Fruit fly (Drosophila melanogaster) whole organism, wandering third instar larva: ENCODE measurements around the gene Ir68a.

Experiments
- CG32264 ChIP-seq: fragments of 200-800 bp; sonication (Bioruptor generic); optimal IDR thresholded peaks from 2 replicates; lab custom pipeline; 2016; ENCODE audit warnings: missing biosample characterization, missing genetic modification characterization
- CG9705 ChIP-seq: fragments of 200-800 bp; sonication (Bioruptor generic); optimal IDR thresholded peaks from 2 replicates; lab custom pipeline; 2018; ENCODE audit warnings: missing biosample characterization, mild to moderate bottlenecking, missing genetic modification characterization
- Dif ChIP-seq: fragments of 200-275, 200-300 bp; sonication (Bioruptor generic); optimal IDR thresholded peaks from 2 replicates; lab custom pipeline; 2018; ENCODE audit warnings: missing biosample characterization, missing genetic modification characterization; ENCODE audit not compliant: partially characterized antibody
- GATAd ChIP-seq: sonication (Bioruptor generic); optimal IDR thresholded peaks from 2 replicates; lab custom pipeline; 2016; ENCODE audit warnings: missing biosample characterization, missing genetic modification characterization
- HLH106 ChIP-seq: fragments of 200-800 bp; optimal IDR thresholded peaks from 3 replicates; lab custom pipeline; 2019; ENCODE audit warnings: missing biosample characterization, mild to moderate bottlenecking, missing genetic modification characterization, moderate library complexity
- Hnf4 ChIP-seq: fragments of 200-800 bp; sonication (Bioruptor generic); optimal IDR thresholded peaks from 2 replicates; lab custom pipeline; 2016; ENCODE audit warnings: missing biosample characterization, mild to moderate bottlenecking, missing genetic modification characterization
- Hr83 ChIP-seq: fragments of 200-300 bp; sonication (Bioruptor generic); optimal IDR thresholded peaks from 2 replicates; lab custom pipeline; 2016; ENCODE audit warnings: missing biosample characterization, mild to moderate bottlenecking, missing genetic modification characterization, moderate library complexity; ENCODE audit not compliant: poor library complexity, severe bottlenecking
- Jra ChIP-seq: sonication (Bioruptor generic); optimal IDR thresholded peaks from 2 replicates; lab custom pipeline; 2016; ENCODE audit warnings: missing biosample characterization, missing genetic modification characterization
- Mio ChIP-seq: sonication (Bioruptor generic); optimal IDR thresholded peaks from 2 replicates; lab custom pipeline; 2016; ENCODE audit warnings: missing biosample characterization, missing genetic modification characterization
- OdsH ChIP-seq: fragments of 200-800 bp; sonication (Bioruptor generic); optimal IDR thresholded peaks from 2 replicates; lab custom pipeline; 2016; ENCODE audit warnings: missing biosample characterization, mild to moderate bottlenecking, missing genetic modification characterization
- Rel ChIP-seq, 2 experiments: fragments of 200-800 bp; sonication (Bioruptor generic) in 1 of 2; optimal IDR thresholded peaks; 2 replicates in 1 of 2; 3 replicates in 1 of 2; lab custom pipeline; 2016 to 2019; ENCODE audit warnings: mild to moderate bottlenecking in 2 of 2, missing biosample characterization in 2 of 2, missing genetic modification characterization in 2 of 2, moderate library complexity in 1 of 2
- Sp1 ChIP-seq: fragments of 200-800 bp; sonication (Bioruptor generic); optimal IDR thresholded peaks from 3 replicates; lab custom pipeline; 2019; ENCODE audit warnings: missing biosample characterization, mild to moderate bottlenecking, missing genetic modification characterization, moderate library complexity
- Vsx2 ChIP-seq: fragments of 200-300, 225-300 bp; sonication (Bioruptor generic); optimal IDR thresholded peaks from 2 replicates; lab custom pipeline; 2018; ENCODE audit warnings: missing biosample characterization, missing genetic modification characterization; ENCODE audit not compliant: partially characterized antibody
- br ChIP-seq: fragments of 200-800 bp; sonication (Bioruptor generic); optimal IDR thresholded peaks from 2 replicates; lab custom pipeline; 2016; ENCODE audit warnings: missing biosample characterization, missing genetic modification characterization
- brk ChIP-seq: fragments of 200-800 bp; sonication (Bioruptor generic); optimal IDR thresholded peaks from 2 replicates; lab custom pipeline; 2016; ENCODE audit warnings: missing biosample characterization, mild to moderate bottlenecking, missing genetic modification characterization
- dl ChIP-seq, 2 experiments: fragments of 175-275, 200-275 bp in 1 of 2; fragments of 200-275 bp in 1 of 2; sonication (Bioruptor generic); optimal IDR thresholded peaks; lab custom pipeline; 2018; ENCODE audit warnings: mild to moderate bottlenecking in 2 of 2, missing biosample characterization in 2 of 2, missing genetic modification characterization in 2 of 2, moderate library complexity in 2 of 2; ENCODE audit not compliant: partially characterized antibody in 2 of 2, insufficient read depth in 1 of 2
- foxo ChIP-seq, 2 experiments: fragments of 200-800 bp; sonication (Bioruptor generic); optimal IDR thresholded peaks; 2 replicates in 1 of 2; 3 replicates in 1 of 2; lab custom pipeline; 2016 to 2017; ENCODE audit warnings: missing biosample characterization in 2 of 2, missing genetic modification characterization in 2 of 2
- h ChIP-seq: fragments of 200-800 bp; sonication (Bioruptor generic); optimal IDR thresholded peaks from 3 replicates; lab custom pipeline; 2016; ENCODE audit warnings: missing biosample characterization, mild to moderate bottlenecking, missing genetic modification characterization
- jim ChIP-seq: fragments of 175-275, 200-325 bp; sonication (Bioruptor generic); optimal IDR thresholded peaks from 2 replicates; lab custom pipeline; 2016; ENCODE audit warnings: missing biosample characterization, mild to moderate bottlenecking, missing genetic modification characterization
- lola ChIP-seq: fragments of >200 bp; optimal IDR thresholded peaks from 2 replicates; lab custom pipeline; 2017; ENCODE audit warnings: missing biosample characterization, missing genetic modification characterization
- pan ChIP-seq: fragments of >200 bp; optimal IDR thresholded peaks from 2 replicates; lab custom pipeline; 2017
- rgr ChIP-seq: fragments of 200-800 bp; sonication (Bioruptor generic); optimal IDR thresholded peaks from 3 replicates; lab custom pipeline; 2016; ENCODE audit warnings: missing biosample characterization, mild to moderate bottlenecking, missing genetic modification characterization
- sv ChIP-seq: fragments of 200-800 bp; sonication (Bioruptor generic); optimal IDR thresholded peaks from 3 replicates; lab custom pipeline; 2016; ENCODE audit warnings: missing biosample characterization, missing genetic modification characterization
- tai ChIP-seq: sonication (Bioruptor generic); optimal IDR thresholded peaks from 2 replicates; lab custom pipeline; 2016; ENCODE audit warnings: missing biosample characterization, missing genetic modification characterization
- usp ChIP-seq: fragments of >200 bp; optimal IDR thresholded peaks from 2 replicates; lab custom pipeline; 2017; ENCODE audit warnings: missing biosample characterization, missing genetic modification characterization
- woc ChIP-seq: sonication (Bioruptor generic); optimal IDR thresholded peaks from 2 replicates; lab custom pipeline; 2016; ENCODE audit warnings: missing biosample characterization, mild to moderate bottlenecking, missing genetic modification characterization

Gene Ir68a

dm6 chr3L:11239191-11239641 lies 3.2 kb upstream of the Ir68a start (continued):
- TF ChIP-seq lola (GFP tag; lab: Kevin White, UChicago) (no peak), rgr (GFP tag; lab: Kevin White, UChicago) (peak; percentile 18), jim (GFP tag; lab: Kevin White, UChicago) (no peak), HLH106 (tag; lab: Kevin White, UChicago) (no peak), tai (peak; percentile 9), CG9705 (no peak), Sp1 (GFP tag; lab: Kevin White, UChicago) (no peak), Hnf4 (GFP tag; lab: Kevin White, UChicago) (no peak), h (peak; percentile 49), pan (no peak), Dif (GFP tag; lab: Kevin White, UChicago) (no peak)
- TF ChIP-seq, all 38 proteins: peak for 8

- TF ChIP-seq Dif (GFP tag; lab: Kevin White, UChicago): peak; percentile 40
- TF ChIP-seq Hr83 (GFP tag; lab: Kevin White, UChicago): no peak
- TF ChIP-seq Rel (GFP tag; optimal IDR thresholded peaks at IDR 0.05; lab: Kevin White, UChicago): no peak
- TF ChIP-seq Rel (tag; optimal IDR thresholded peaks at IDR 0.05; lab: Kevin White, UChicago): no peak
- peak; percentile 25 for TF ChIP-seq woc (GFP tag; lab: Kevin White, UChicago)
- TF ChIP-seq HLH106 (tag; lab: Kevin White, UChicago): peak; percentile 31
- no peak for TF ChIP-seq jim (GFP tag; lab: Kevin White, UChicago)
- TF ChIP-seq GATAd: no peak
- TF ChIP-seq CG32264 (GFP tag; lab: Kevin White, UChicago): no peak
- no peak for TF ChIP-seq usp
Observed at dm6 chr3L:11237127-11237759, 1.2 kb upstream of the Ir68a start.

- TF ChIP-seq dl (GFP tag; optimal IDR thresholded peaks at IDR 0.05; lab: Kevin White, UChicago; ENCODE audit: insufficient read depth in 1 of 2, partially characterized antibody in 2 of 2) (no peak), tai (peak; percentile 12), CG9705 (no peak), h (peak; percentile 3), brk (GFP tag; lab: Kevin White, UChicago) (peak; percentile 55), Rel (GFP tag; optimal IDR thresholded peaks at IDR 0.05; lab: Kevin White, UChicago) (no peak), Rel (tag; optimal IDR thresholded peaks at IDR 0.05; lab: Kevin White, UChicago) (peak; percentile 27)
Observed at dm6 chr3L:11233547-11233946, 2.5 kb downstream of the Ir68a start.

dm6 chr3L:11227708-11228107 lies 8.3 kb downstream of the Ir68a start:
- TF ChIP-seq GATAd (no peak), Jra (GFP tag; lab: Kevin White, UChicago) (no peak), Vsx2 (no peak), pan (no peak), Sp1 (GFP tag; lab: Kevin White, UChicago) (no peak)

- TF ChIP-seq foxo (GFP tag; optimal IDR thresholded peaks at IDR 0.05; lab: Kevin White, UChicago) (no peak), CG32264 (GFP tag; lab: Kevin White, UChicago) (no peak), lola (GFP tag; lab: Kevin White, UChicago) (no peak), br (GFP tag; lab: Kevin White, UChicago) (no peak), Sp1 (GFP tag; lab: Kevin White, UChicago) (no peak), OdsH (GFP tag; lab: Kevin White, UChicago) (no peak), Dif (GFP tag; lab: Kevin White, UChicago) (no peak), Mio (GFP tag; lab: Kevin White, UChicago) (no peak), GATAd (no peak), CG9705 (no peak)
Observed at dm6 chr3L:11224651-11225050, 11.4 kb downstream of the Ir68a start.

dm6 chr3L:11218892-11219291 lies 17.1 kb downstream of the Ir68a start:
- TF ChIP-seq sv (GFP tag; lab: Kevin White, UChicago) (no peak), rgr (GFP tag; lab: Kevin White, UChicago) (peak; percentile 62), br (GFP tag; lab: Kevin White, UChicago) (peak; percentile 15), Rel (GFP tag; optimal IDR thresholded peaks at IDR 0.05; lab: Kevin White, UChicago) (no peak), Rel (tag; optimal IDR thresholded peaks at IDR 0.05; lab: Kevin White, UChicago) (peak; percentile 18), Jra (GFP tag; lab: Kevin White, UChicago) (peak; percentile 33), usp (no peak), CG9705 (no peak)
